Worm (Caenorhabditis elegans): ENCODE data around the gene F43H9.3.

F43H9.3 gene

DNA sequence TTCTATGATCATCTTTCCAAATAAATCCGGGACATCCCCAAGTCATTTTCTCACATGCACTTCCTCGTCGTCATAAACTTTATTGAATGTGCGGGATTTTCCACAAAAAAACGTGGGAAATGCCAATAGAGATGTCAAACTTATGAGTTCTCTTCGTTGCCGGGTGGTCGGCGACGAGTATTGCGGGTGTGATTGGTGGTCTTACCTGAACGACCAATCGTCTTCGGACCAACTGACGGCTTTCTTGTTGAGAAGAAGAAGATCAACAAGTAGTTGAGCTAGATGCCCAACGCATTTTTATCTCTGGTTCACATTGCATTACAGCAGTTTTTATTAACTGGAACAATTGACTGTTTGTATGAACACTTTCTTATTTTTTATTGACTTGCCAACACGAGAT is 29.6 kb downstream of the F43H9.3 start:
- no peak for TF ChIP-seq hnd-1 (tag; optimal IDR thresholded peaks at IDR 0.05)
- TF ChIP-seq scrt-1 (GFP tag; IDR thresholded peaks at IDR 0.05): no peak
- TF ChIP-seq sea-1 (GFP tag; conservative IDR thresholded peaks at IDR 0.05): no peak
- TF ChIP-seq tra-4 (tag; optimal IDR thresholded peaks at IDR 0.05): no peak
- TF ChIP-seq aly-1 (tag; optimal IDR thresholded peaks at IDR 0.05): no peak
- TF ChIP-seq hmg-4 (GFP tag; optimal IDR thresholded peaks at IDR 0.05): no peak
- no peak for TF ChIP-seq ama-1 (optimal IDR thresholded peaks at IDR 0.05)
- TF ChIP-seq ceh-13 (GFP tag; optimal IDR thresholded peaks at IDR 0.05): no peak
- no peak for TF ChIP-seq ceh-36 (tag; optimal IDR thresholded peaks at IDR 0.05)
- no peak for TF ChIP-seq B0310.2 (tag; optimal IDR thresholded peaks at IDR 0.05)

DNA sequence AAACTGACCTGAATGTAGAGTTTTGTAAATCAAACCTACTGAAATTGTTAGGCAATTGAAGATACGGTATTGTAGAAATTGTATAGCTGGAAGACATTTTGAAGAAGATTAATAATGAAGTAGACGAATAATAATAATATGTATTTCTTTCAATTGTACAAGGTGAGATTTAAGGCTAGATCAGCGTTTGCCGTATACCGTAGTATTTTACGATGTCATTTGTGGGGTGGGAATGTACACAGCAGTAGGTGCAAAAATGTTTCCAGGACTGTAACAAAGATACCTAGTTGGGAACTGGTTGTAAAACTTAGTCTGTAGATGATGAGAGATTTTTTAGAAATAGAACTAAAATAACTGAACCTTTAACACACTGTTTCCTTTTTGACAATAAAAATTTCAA is 30.2 kb downstream of the F43H9.3 start, which contains the start of gene ceh-76:
TSS of gene ceh-76 (minus strand) at position 101 of the 400 bp plus-strand sequence.
- TF ChIP-seq pes-1 (GFP tag; IDR thresholded peaks at IDR 0.05) (no peak), flt-1 (GFP tag; IDR thresholded peaks at IDR 0.05) (no peak), hmbx-1 (tag; optimal IDR thresholded peaks at IDR 0.05) (no peak), sea-1 (GFP tag; conservative IDR thresholded peaks at IDR 0.05) (no peak), ets-7 (tag; optimal IDR thresholded peaks at IDR 0.05) (no peak), scrt-1 (GFP tag; IDR thresholded peaks at IDR 0.05) (no peak), F13C5.2 (tag; optimal IDR thresholded peaks at IDR 0.05) (no peak), aly-1 (tag; optimal IDR thresholded peaks at IDR 0.05) (no peak), tra-4 (tag; optimal IDR thresholded peaks at IDR 0.05) (no peak), ceh-13 (GFP tag; optimal IDR thresholded peaks at IDR 0.05) (no peak), hmg-4 (GFP tag; optimal IDR thresholded peaks at IDR 0.05) (no peak)

DNA sequence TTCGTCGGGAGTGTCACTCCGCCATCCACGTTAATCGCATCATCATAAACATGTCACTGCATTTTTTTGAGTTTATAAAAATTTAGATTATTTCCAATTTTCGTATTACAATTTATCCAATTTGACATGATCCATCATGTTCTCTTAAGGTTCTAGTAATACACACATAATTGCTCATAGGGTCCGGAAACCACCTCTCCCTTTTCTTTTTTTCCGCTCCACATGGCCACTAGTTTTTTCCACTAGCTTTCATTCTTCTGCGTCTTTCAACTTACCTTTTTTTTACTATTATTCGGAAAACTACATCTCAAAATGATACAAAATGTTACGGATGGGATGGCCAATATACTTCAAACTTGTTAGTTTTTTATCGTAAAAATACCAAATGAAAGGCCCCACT is 38.9 kb downstream of the F43H9.3 start, which contains the start of gene Y97E10AL.1:
TSS of gene Y97E10AL.1 (plus strand) at position 301 of the 400 bp plus-strand sequence.
- TF ChIP-seq B0310.2 (tag; optimal IDR thresholded peaks at IDR 0.05) (no peak), tra-4 (tag; optimal IDR thresholded peaks at IDR 0.05) (no peak), scrt-1 (GFP tag; IDR thresholded peaks at IDR 0.05) (no peak)

DNA sequence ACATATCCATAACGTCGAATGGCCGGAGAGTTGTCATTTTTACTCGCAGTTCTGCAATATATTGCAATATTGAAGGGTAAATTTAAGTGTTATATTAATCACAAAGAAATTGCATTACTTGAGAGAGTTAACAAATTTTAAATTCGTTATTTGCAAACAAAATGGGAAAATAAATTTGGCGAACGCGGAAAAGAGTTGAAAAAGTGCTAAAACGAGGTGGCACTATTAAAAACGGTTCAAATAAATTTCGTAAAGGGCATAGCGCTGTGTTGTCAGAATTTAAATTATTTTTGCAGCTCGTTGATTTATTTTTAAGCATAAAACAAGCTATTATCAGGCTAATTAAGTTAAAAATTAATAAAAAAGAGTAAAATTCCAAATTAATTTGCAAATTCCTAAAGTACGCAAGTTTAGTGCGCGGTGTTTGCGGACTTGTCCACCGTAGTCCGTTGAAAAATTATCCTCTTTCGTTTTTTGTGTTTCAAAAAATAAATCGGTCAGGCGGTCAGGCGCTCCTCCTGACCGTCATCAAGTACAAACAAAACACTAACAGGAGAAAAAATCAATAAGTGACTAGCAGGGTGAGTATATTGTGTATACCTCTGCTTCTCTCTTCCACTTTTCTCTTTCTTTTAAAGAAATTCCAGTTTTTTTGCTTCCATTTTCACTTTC is 41.2 kb downstream of the F43H9.3 start, which contains the start of the genes natb-1 and abhd-12:
TSS of gene natb-1 (minus strand) at position 51 of the 672 bp plus-strand sequence.
TSS of gene abhd-12 (plus strand) at position 499 of the 672 bp plus-strand sequence.
- TF ChIP-seq ama-1 (optimal IDR thresholded peaks at IDR 0.05) (no peak), ceh-13 (GFP tag; optimal IDR thresholded peaks at IDR 0.05) (no peak), F13C5.2 (tag; optimal IDR thresholded peaks at IDR 0.05) (no peak), B0310.2 (tag; optimal IDR thresholded peaks at IDR 0.05) (no peak), tbx-11 (GFP tag; IDR thresholded peaks at IDR 0.05) (no peak), scrt-1 (GFP tag; IDR thresholded peaks at IDR 0.05) (no peak), ets-7 (tag; optimal IDR thresholded peaks at IDR 0.05) (no peak), tra-4 (tag; optimal IDR thresholded peaks at IDR 0.05) (no peak), hmbx-1 (tag; optimal IDR thresholded peaks at IDR 0.05) (no peak), ceh-36 (tag; optimal IDR thresholded peaks at IDR 0.05) (no peak), pes-1 (GFP tag; IDR thresholded peaks at IDR 0.05) (no peak), hmg-4 (GFP tag; optimal IDR thresholded peaks at IDR 0.05) (no peak), aly-1 (tag; optimal IDR thresholded peaks at IDR 0.05) (no peak), hnd-1 (tag; optimal IDR thresholded peaks at IDR 0.05) (no peak), sea-1 (GFP tag; conservative IDR thresholded peaks at IDR 0.05) (no peak), tbx-37 (GFP tag; conservative IDR thresholded peaks at IDR 0.05) (no peak)

DNA sequence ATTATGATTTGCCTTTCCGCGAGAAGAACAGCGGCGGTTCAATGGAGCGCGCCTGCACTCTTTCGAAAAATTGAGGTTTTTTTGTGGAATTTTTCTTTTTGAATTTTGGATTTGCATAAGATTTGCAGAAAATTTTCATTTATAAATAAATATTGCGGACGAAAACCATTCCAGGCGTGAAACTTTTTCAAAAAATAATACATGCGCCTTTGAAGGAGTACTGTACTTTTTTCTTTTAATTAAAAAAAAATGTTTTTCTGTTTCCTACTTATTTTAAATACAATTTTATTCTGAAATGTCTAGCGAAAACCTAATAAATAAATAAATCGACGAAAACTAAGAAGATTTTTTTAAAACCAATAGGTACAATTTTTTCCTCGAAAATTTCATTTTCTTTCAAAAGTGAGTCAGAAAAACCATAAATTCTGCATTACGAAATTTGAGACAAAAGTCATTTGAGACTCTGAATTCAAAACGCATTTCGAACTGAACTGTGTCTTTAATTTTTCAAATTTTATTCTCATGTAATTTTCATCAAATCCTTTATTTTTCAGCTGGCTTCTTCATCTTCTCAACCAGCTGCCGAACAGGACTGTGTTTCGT is 43.6 kb downstream of the F43H9.3 start, which contains the start of gene F26D11.1:
TSS of gene F26D11.1 (plus strand) at position 553 of the 603 bp plus-strand sequence.
- TF ChIP-seq B0310.2 (tag; optimal IDR thresholded peaks at IDR 0.05): no peak
- no peak for TF ChIP-seq ets-7 (tag; optimal IDR thresholded peaks at IDR 0.05)
- TF ChIP-seq sea-1 (GFP tag; conservative IDR thresholded peaks at IDR 0.05): no peak
- no peak for TF ChIP-seq tra-4 (tag; optimal IDR thresholded peaks at IDR 0.05)
- no peak for TF ChIP-seq hmg-4 (GFP tag; optimal IDR thresholded peaks at IDR 0.05)
- no peak for TF ChIP-seq pes-1 (GFP tag; IDR thresholded peaks at IDR 0.05)
- no peak for TF ChIP-seq scrt-1 (GFP tag; IDR thresholded peaks at IDR 0.05)
- no peak for TF ChIP-seq tbx-11 (GFP tag; IDR thresholded peaks at IDR 0.05)
- TF ChIP-seq F13C5.2 (tag; optimal IDR thresholded peaks at IDR 0.05): no peak
- TF ChIP-seq ceh-13 (GFP tag; optimal IDR thresholded peaks at IDR 0.05): no peak

DNA sequence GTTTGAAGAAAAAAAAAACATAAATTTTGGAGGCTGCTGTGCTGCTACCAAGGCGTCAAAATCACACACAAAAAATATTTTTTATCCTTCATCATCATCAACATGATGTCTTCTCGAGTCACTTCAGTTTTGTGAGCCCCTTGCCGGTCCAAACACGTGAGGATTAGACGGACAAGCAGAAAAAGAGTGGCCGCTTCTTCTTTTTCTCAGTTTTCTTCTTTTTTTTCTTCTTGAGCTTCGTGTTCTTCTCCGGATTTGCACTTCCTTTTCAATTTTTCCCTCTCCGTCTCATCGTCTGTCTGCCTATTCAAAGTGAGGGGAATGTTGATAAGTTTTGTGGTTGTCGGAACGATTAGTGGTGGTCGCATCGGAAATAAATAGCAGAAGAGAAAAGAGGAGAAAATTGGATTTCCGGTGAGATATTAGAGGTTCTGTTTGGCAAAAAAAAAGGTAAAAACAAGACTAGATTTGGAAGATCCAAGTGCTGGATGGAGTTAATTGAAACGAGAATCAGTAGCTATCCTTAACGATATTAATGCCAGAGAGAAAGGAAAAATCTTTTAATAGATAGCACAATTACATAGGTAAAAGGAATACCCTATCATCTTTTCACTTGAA is 44.3 kb downstream of the F43H9.3 start:
- no peak for TF ChIP-seq F13C5.2 (tag; optimal IDR thresholded peaks at IDR 0.05)
- TF ChIP-seq tbx-11 (GFP tag; IDR thresholded peaks at IDR 0.05): no peak
- TF ChIP-seq pes-1 (GFP tag; IDR thresholded peaks at IDR 0.05): no peak
- TF ChIP-seq ama-1 (optimal IDR thresholded peaks at IDR 0.05): no peak
- TF ChIP-seq hmg-4 (GFP tag; optimal IDR thresholded peaks at IDR 0.05): no peak
- no peak for TF ChIP-seq hnd-1 (tag; optimal IDR thresholded peaks at IDR 0.05)
- TF ChIP-seq ets-7 (tag; optimal IDR thresholded peaks at IDR 0.05): no peak
- no peak for TF ChIP-seq tra-4 (tag; optimal IDR thresholded peaks at IDR 0.05)
- TF ChIP-seq tbx-37 (GFP tag; conservative IDR thresholded peaks at IDR 0.05): no peak
- TF ChIP-seq aly-1 (tag; optimal IDR thresholded peaks at IDR 0.05): no peak
- no peak for TF ChIP-seq ceh-36 (tag; optimal IDR thresholded peaks at IDR 0.05)
- TF ChIP-seq ceh-13 (GFP tag; optimal IDR thresholded peaks at IDR 0.05): no peak
- TF ChIP-seq flt-1 (GFP tag; IDR thresholded peaks at IDR 0.05): no peak
- TF ChIP-seq hmbx-1 (tag; optimal IDR thresholded peaks at IDR 0.05): no peak
- TF ChIP-seq sea-1 (GFP tag; conservative IDR thresholded peaks at IDR 0.05): no peak
- no peak for TF ChIP-seq scrt-1 (GFP tag; IDR thresholded peaks at IDR 0.05)

DNA sequence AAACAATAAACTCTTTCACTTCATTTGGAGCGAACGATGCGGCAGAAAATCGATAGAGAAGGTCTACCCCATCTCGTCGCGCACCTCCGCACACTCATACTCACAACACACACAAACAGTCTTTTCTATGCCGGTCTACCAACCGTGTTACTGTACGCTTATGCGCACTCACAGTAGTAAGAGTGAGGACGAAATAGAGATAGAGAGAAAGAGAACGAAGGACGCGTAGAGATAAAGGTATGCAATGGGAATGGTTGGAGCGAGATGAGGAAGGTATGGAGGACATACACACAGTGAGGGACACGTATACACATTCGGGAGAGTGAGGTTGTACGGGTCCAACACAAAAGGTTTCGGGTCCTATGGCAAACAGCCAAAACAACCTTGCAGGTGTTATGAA is 45.9 kb downstream of the F43H9.3 start:
- peak; percentile 74 for TF ChIP-seq B0310.2 (tag; optimal IDR thresholded peaks at IDR 0.05)
- peak; percentile 87 for TF ChIP-seq hmg-4 (GFP tag; optimal IDR thresholded peaks at IDR 0.05)
- no peak for TF ChIP-seq tbx-11 (GFP tag; IDR thresholded peaks at IDR 0.05)
- TF ChIP-seq sea-1 (GFP tag; conservative IDR thresholded peaks at IDR 0.05): peak; percentile 40; the same call in 1 of the 2 replicates
- peak; percentile 38 for TF ChIP-seq F13C5.2 (tag; optimal IDR thresholded peaks at IDR 0.05)
- no peak for TF ChIP-seq tra-4 (tag; optimal IDR thresholded peaks at IDR 0.05)
- peak; percentile 17 for TF ChIP-seq ceh-36 (tag; optimal IDR thresholded peaks at IDR 0.05)

Data from whole organism, early embryonic.